Fruit fly (Drosophila melanogaster) S2 (cell line): ENCODE measurements around the gene CG33630.

Source experiments
- CG8478 ChIP-seq: fragments of >200 bp; optimal IDR thresholded peaks from 2 replicates; lab custom pipeline; 2018
- CTCF ChIP-seq, 2 experiments: fragments of >200 bp; optimal IDR thresholded peaks; 2 replicates each; lab custom pipeline; 2018

dm6 chr3R:10031480-10031879 is 30.9 kb upstream of the CG33630 start:
- TF ChIP-seq CTCF (optimal IDR thresholded peaks at IDR 0.05; lab: Kevin White, UChicago) (no peak), CG8478 (lab: Kevin White, UChicago) (no peak)
